Fruit fly (Drosophila melanogaster) whole organism, embryonic: ENCODE measurements around the gene CG34313.

Experiments used
- B-H2 ChIP-seq: fragments of 200-800 bp; sonication (Bioruptor generic); optimal IDR thresholded peaks from 2 replicates; lab custom pipeline; 2018; ENCODE audit warnings: missing biosample characterization, mild to moderate bottlenecking, missing genetic modification characterization
- CG10274 ChIP-seq: fragments of 200-800 bp; sonication (Bioruptor generic); optimal IDR thresholded peaks from 3 replicates; lab custom pipeline; 2017; ENCODE audit warnings: missing biosample characterization, mild to moderate bottlenecking, missing genetic modification characterization
- CG10321 ChIP-seq: fragments of 200-800 bp; sonication (Bioruptor generic); IDR thresholded peaks from 2 replicates; pipeline ENCODE4 v1.3.6; 2022; ENCODE audit warnings: missing biosample characterization, missing genetic modification characterization
- CG12155 ChIP-seq: fragments of 200-800 bp; sonication (Bioruptor generic); optimal IDR thresholded peaks from 3 replicates; lab custom pipeline; 2016; ENCODE audit warnings: missing biosample characterization, missing genetic modification characterization
- CG13296 ChIP-seq: fragments of 200-800 bp; sonication (Bioruptor generic); optimal IDR thresholded peaks from 3 replicates; lab custom pipeline; 2018; ENCODE audit warnings: missing biosample characterization, mild to moderate bottlenecking, missing genetic modification characterization
- CG14014 ChIP-seq: fragments of 200-800 bp; sonication (Bioruptor generic); IDR thresholded peaks from 2 replicates; pipeline ENCODE4 v1.3.6; 2022; ENCODE audit warnings: missing biosample characterization, missing genetic modification characterization
- CG14441 ChIP-seq: fragments of 200-800 bp; sonication (Bioruptor generic); IDR thresholded peaks from 2 replicates; pipeline ENCODE4 v1.3.6; 2022; ENCODE audit warnings: missing biosample characterization, missing genetic modification characterization
- CG17568 ChIP-seq: fragments of 200-800 bp; sonication (Bioruptor generic); optimal IDR thresholded peaks from 2 replicates; lab custom pipeline; 2018; ENCODE audit warnings: missing biosample characterization, mild to moderate bottlenecking, missing genetic modification characterization, moderate library complexity
- CG17612 ChIP-seq: fragments of 200-800 bp; sonication (Bioruptor generic); IDR thresholded peaks from 2 replicates; pipeline ENCODE4 v1.3.6; 2022; ENCODE audit warnings: missing biosample characterization, missing genetic modification characterization
- CG17802 ChIP-seq: fragments of 200-800 bp; sonication (Bioruptor generic); optimal IDR thresholded peaks from 2 replicates; lab custom pipeline; 2018; ENCODE audit warnings: missing biosample characterization, mild to moderate bottlenecking, missing genetic modification characterization, moderate library complexity
- CG3065 ChIP-seq: fragments of 200-800 bp; sonication (Bioruptor generic); optimal IDR thresholded peaks from 2 replicates; lab custom pipeline; 2016; ENCODE audit warnings: missing biosample characterization, missing genetic modification characterization
- CG4820 ChIP-seq: fragments of 200-800 bp; sonication (Bioruptor generic); optimal IDR thresholded peaks from 3 replicates; lab custom pipeline; 2016; ENCODE audit warnings: missing biosample characterization, missing genetic modification characterization
- CG6272 ChIP-seq: fragments of 200-800 bp; sonication (Bioruptor generic); IDR thresholded peaks from 2 replicates; pipeline ENCODE4 v1.3.6; 2022; ENCODE audit warnings: missing biosample characterization, missing genetic modification characterization
- CG7271 ChIP-seq: fragments of 200-800 bp; sonication (Bioruptor generic); optimal IDR thresholded peaks from 2 replicates; lab custom pipeline; 2018; ENCODE audit warnings: missing biosample characterization, mild to moderate bottlenecking, missing genetic modification characterization, moderate library complexity
- CG7357 ChIP-seq: fragments of 200-800 bp; sonication (Bioruptor generic); IDR thresholded peaks from 3 replicates; pipeline ENCODE4 v1.3.6; 2022; ENCODE audit warnings: missing biosample characterization, missing genetic modification characterization
- CG7987 ChIP-seq: fragments of 200-800 bp; sonication (Bioruptor generic); optimal IDR thresholded peaks from 2 replicates; lab custom pipeline; 2018; ENCODE audit warnings: missing biosample characterization, mild to moderate bottlenecking, missing genetic modification characterization, moderate library complexity
- CoRest ChIP-seq: fragments of 200-800 bp; sonication (Bioruptor generic); optimal IDR thresholded peaks from 3 replicates; lab custom pipeline; 2018; ENCODE audit warnings: missing biosample characterization, mild to moderate bottlenecking, missing genetic modification characterization, moderate library complexity
- CrebB ChIP-seq: fragments of 200-800 bp; sonication (Bioruptor generic); optimal IDR thresholded peaks from 3 replicates; lab custom pipeline; 2018; ENCODE audit warnings: missing biosample characterization, mild to moderate bottlenecking, missing genetic modification characterization
- Dbx ChIP-seq: fragments of 200-800 bp; sonication (Bioruptor generic); IDR thresholded peaks from 3 replicates; pipeline ENCODE4 v1.3.6; 2022; ENCODE audit warnings: missing biosample characterization, missing genetic modification characterization
- Drgx ChIP-seq: fragments of 200-800 bp; sonication (Bioruptor generic); IDR thresholded peaks from 2 replicates; pipeline ENCODE4 v1.3.6; 2022; ENCODE audit warnings: missing biosample characterization, missing genetic modification characterization
- Gsc ChIP-seq: fragments of 200-800 bp; sonication (Bioruptor generic); IDR thresholded peaks from 2 replicates; pipeline ENCODE4 v1.3.6; 2022; ENCODE audit warnings: missing biosample characterization, missing genetic modification characterization
- HLHmδ ChIP-seq: fragments of 200-800 bp; sonication (Bioruptor generic); optimal IDR thresholded peaks from 2 replicates; lab custom pipeline; 2018; ENCODE audit warnings: missing biosample characterization, mild to moderate bottlenecking, missing genetic modification characterization, moderate library complexity
- Hr3 ChIP-seq: fragments of 200-800 bp; sonication (Bioruptor generic); optimal IDR thresholded peaks from 3 replicates; lab custom pipeline; 2016; ENCODE audit warnings: missing biosample characterization, missing genetic modification characterization
- MTF-1 ChIP-seq: fragments of 200-800 bp; sonication (Bioruptor generic); optimal IDR thresholded peaks from 2 replicates; lab custom pipeline; 2018; ENCODE audit warnings: missing biosample characterization, mild to moderate bottlenecking, missing genetic modification characterization, borderline replicate concordance
- Med ChIP-seq: fragments of 200-800 bp; sonication (Bioruptor generic); peaks from one replicate; lab custom pipeline; 2016; ENCODE audit warnings: missing biosample characterization, missing genetic modification characterization, mild to moderate bottlenecking, inconsistent platforms, moderate library complexity
- Mrtf ChIP-seq: fragments of 200-800 bp; sonication (Bioruptor generic); IDR thresholded peaks from 3 replicates; pipeline ENCODE4 v1.3.6; 2022; ENCODE audit warnings: missing biosample characterization, missing genetic modification characterization
- bigmax ChIP-seq: fragments of 200-800 bp; sonication (Bioruptor generic); optimal IDR thresholded peaks from 2 replicates; lab custom pipeline; 2018; ENCODE audit warnings: missing biosample characterization, mild to moderate bottlenecking, missing genetic modification characterization
- da ChIP-seq: fragments of 200-800 bp; sonication (Bioruptor generic); optimal IDR thresholded peaks from 2 replicates; lab custom pipeline; 2016; ENCODE audit warnings: missing biosample characterization, missing genetic modification characterization
- dmrt11E ChIP-seq: fragments of 200-800 bp; sonication (Bioruptor generic); optimal IDR thresholded peaks from 3 replicates; lab custom pipeline; 2018; ENCODE audit warnings: missing biosample characterization, mild to moderate bottlenecking, missing genetic modification characterization, moderate library complexity
- dpn ChIP-seq, 2 experiments: fragments of 200-800 bp; sonication (Bioruptor generic); optimal IDR thresholded peaks; 3 replicates each; lab custom pipeline; 2016; ENCODE audit warnings: missing biosample characterization in 2 of 2, missing genetic modification characterization in 2 of 2
- exex ChIP-seq: fragments of 200-800 bp; sonication (Bioruptor generic); optimal IDR thresholded peaks from 4 replicates; lab custom pipeline; 2018; ENCODE audit warnings: missing biosample characterization, mild to moderate bottlenecking, missing genetic modification characterization, moderate library complexity
- grn ChIP-seq: fragments of 200-800 bp; sonication (Bioruptor generic); optimal IDR thresholded peaks from 3 replicates; lab custom pipeline; 2017; ENCODE audit warnings: missing biosample characterization, missing genetic modification characterization
- hb ChIP-seq: fragments of 200-800 bp; sonication (Bioruptor generic); IDR thresholded peaks from 3 replicates; pipeline ENCODE4 v1.3.6; 2022; ENCODE audit warnings: missing biosample characterization, missing genetic modification characterization; ENCODE audit not compliant: partially characterized antibody
- lab ChIP-seq: fragments of 200-800 bp; sonication (Bioruptor generic); optimal IDR thresholded peaks from 3 replicates; lab custom pipeline; 2017; ENCODE audit warnings: missing biosample characterization, missing genetic modification characterization, mild to moderate bottlenecking, moderate library complexity, missing genetic modification reagents
- lmd ChIP-seq: fragments of 200-800 bp; sonication (Bioruptor generic); IDR thresholded peaks from 2 replicates; pipeline ENCODE4 v1.3.6; 2022; ENCODE audit warnings: missing biosample characterization, missing genetic modification characterization
- lola ChIP-seq, 3 experiments: fragments of >200 bp in 2 of 3; fragments of 200-800 bp in 1 of 3; sonication (Bioruptor generic) in 1 of 3; optimal IDR thresholded peaks; 2 replicates each; lab custom pipeline; 2017 to 2019; ENCODE audit warnings: missing biosample characterization in 3 of 3, missing genetic modification characterization in 3 of 3, mild to moderate bottlenecking in 1 of 3, moderate library complexity in 1 of 3
- pfk ChIP-seq: fragments of 200-800 bp; sonication (Bioruptor generic); optimal IDR thresholded peaks from 2 replicates; lab custom pipeline; 2018; ENCODE audit warnings: missing biosample characterization, mild to moderate bottlenecking, missing genetic modification characterization, moderate library complexity
- phol ChIP-seq: fragments of 200-800 bp; sonication (Bioruptor generic); optimal IDR thresholded peaks from 3 replicates; lab custom pipeline; 2018; ENCODE audit warnings: missing biosample characterization, mild to moderate bottlenecking, missing genetic modification characterization, moderate library complexity
- salm ChIP-seq: fragments of 200-800 bp; sonication (Bioruptor generic); optimal IDR thresholded peaks from 2 replicates; lab custom pipeline; 2018; ENCODE audit warnings: missing biosample characterization, mild to moderate bottlenecking, missing genetic modification characterization
- sc ChIP-seq, 3 experiments: fragments of >200 bp in 2 of 3; fragments of 200-800 bp in 1 of 3; sonication (Bioruptor generic) in 1 of 3; optimal IDR thresholded peaks; 2 replicates in 2 of 3; 3 replicates in 1 of 3; lab custom pipeline; 2017; ENCODE audit warnings: mild to moderate bottlenecking in 1 of 3, missing biosample characterization in 1 of 3, missing genetic modification characterization in 1 of 3, missing genetic modification reagents in 1 of 3
- sd ChIP-seq: fragments of 200-800 bp; sonication (Bioruptor generic); optimal IDR thresholded peaks from 3 replicates; lab custom pipeline; 2018; ENCODE audit warnings: missing biosample characterization, mild to moderate bottlenecking, missing genetic modification characterization, moderate library complexity
- sima ChIP-seq: fragments of 200-800 bp; sonication (Bioruptor generic); optimal IDR thresholded peaks from 2 replicates; lab custom pipeline; 2016; ENCODE audit warnings: missing biosample characterization, missing genetic modification characterization
- sisA ChIP-seq: fragments of 200-800 bp; sonication (Bioruptor generic); IDR thresholded peaks from 2 replicates; pipeline ENCODE4 v1.3.6; 2022; ENCODE audit warnings: missing biosample characterization, missing genetic modification characterization
- sug ChIP-seq: fragments of 200-800 bp; optimal IDR thresholded peaks from 2 replicates; lab custom pipeline; 2019; ENCODE audit warnings: missing biosample characterization, mild to moderate bottlenecking, missing genetic modification characterization, moderate library complexity

Gene CG34313

dm6 chr2L:16861126-16861525, 18.2 kb upstream of the CG34313 start, which contains the start of gene CG6012 (continued):
- TF ChIP-seq CG3065 (GFP tag; lab: Kevin White, UChicago), result no peak
- no peak for TF ChIP-seq CG7987 (GFP tag; lab: Kevin White, UChicago)
- TF ChIP-seq sc (optimal IDR thresholded peaks at IDR 0.05; lab: Kevin White, UChicago), result no peak
- TF ChIP-seq sc (GFP tag; optimal IDR thresholded peaks at IDR 0.05; lab: Kevin White, UChicago), result no peak
- TF ChIP-seq CG17802 (tag; lab: Kevin White, UChicago), result no peak
- TF ChIP-seq phol (tag; lab: Kevin White, UChicago), result no peak
- peak; percentile 89 for TF ChIP-seq sd (tag; lab: Kevin White, UChicago)
- no peak for TF ChIP-seq bigmax (GFP tag; lab: Kevin White, UChicago)
- no peak for TF ChIP-seq sima (GFP tag; lab: Kevin White, UChicago)
- no peak for TF ChIP-seq CG7357 (GFP tag; lab: Robert Waterston, UW)
- no peak for TF ChIP-seq CG7271 (tag; lab: Kevin White, UChicago)
- TF ChIP-seq MTF-1 (GFP tag; lab: Kevin White, UChicago), result no peak
- TF ChIP-seq CG6272 (GFP tag; lab: Robert Waterston, UW), result no peak
- no peak for TF ChIP-seq CG17568 (GFP tag; lab: Kevin White, UChicago)
- TF ChIP-seq CG14014, result no peak
- no peak for TF ChIP-seq CoRest (tag; lab: Kevin White, UChicago)
- peak; percentile 25 for TF ChIP-seq lab (GFP tag; lab: Kevin White, UChicago)
- no peak for TF ChIP-seq HLHmδ (GFP tag; lab: Kevin White, UChicago)
- TF ChIP-seq dmrt11E (tag; lab: Kevin White, UChicago), result no peak
- no peak for TF ChIP-seq dpn (GFP tag; optimal IDR thresholded peaks at IDR 0.05; lab: Kevin White, UChicago)
- TF ChIP-seq hb (GFP tag; lab: Robert Waterston, UW), result no peak
- TF ChIP-seq Dbx (GFP tag; lab: Robert Waterston, UW), result no peak
- TF ChIP-seq sisA (GFP tag; lab: Robert Waterston, UW), result no peak
- peak; percentile 97 for TF ChIP-seq exex
- TF ChIP-seq Med (GFP tag; lab: Kevin White, UChicago), result peak; percentile 58
- TF ChIP-seq lola (GFP tag; optimal IDR thresholded peaks at IDR 0.05; lab: Kevin White, UChicago), result no peak
- no peak for TF ChIP-seq CG14441 (GFP tag; lab: Robert Waterston, UW)
- TF ChIP-seq lmd (GFP tag; lab: Robert Waterston, UW), result no peak
- peak; percentile 71 for TF ChIP-seq sug (tag; lab: Kevin White, UChicago)
- peak; percentile 61 for TF ChIP-seq grn (GFP tag; lab: Kevin White, UChicago)
- no peak for TF ChIP-seq B-H2 (GFP tag; lab: Kevin White, UChicago)
- no peak for TF ChIP-seq CG4820
- TF ChIP-seq salm, result no peak
- TF ChIP-seq Mrtf (GFP tag; lab: Robert Waterston, UW), result no peak
- TF ChIP-seq CG17612 (GFP tag; lab: Robert Waterston, UW), result no peak
- TF ChIP-seq pfk (GFP tag; lab: Kevin White, UChicago), result no peak
- no peak for TF ChIP-seq Hr3 (GFP tag; lab: Kevin White, UChicago)
- peak; percentile 25 for TF ChIP-seq CG10274 (GFP tag; lab: Kevin White, UChicago)
- TF ChIP-seq CG13296 (GFP tag; lab: Kevin White, UChicago), result no peak
- TF ChIP-seq Gsc (GFP tag; lab: Robert Waterston, UW), result no peak
- TF ChIP-seq CG10321, result no peak
- no peak for TF ChIP-seq da (GFP tag; lab: Kevin White, UChicago)
- TF ChIP-seq CG12155, result no peak
- no peak for TF ChIP-seq Drgx (GFP tag; lab: Robert Waterston, UW)
- no peak for TF ChIP-seq CrebB (tag; lab: Kevin White, UChicago)
